Fruit fly (Drosophila melanogaster) whole organism, pupa: ENCODE results near the gene CG34163.

Source experiments
- CG10348 ChIP-seq: fragments of 200-800 bp; sonication (Bioruptor generic); IDR thresholded peaks from 2 replicates; pipeline ENCODE4 v1.3.6; 2022; ENCODE audit warnings: missing biosample characterization, missing genetic modification characterization
- CG12605 ChIP-seq: fragments of 200-800 bp; sonication (Bioruptor generic); IDR thresholded peaks from 2 replicates; pipeline ENCODE4 v1.3.6; 2022; ENCODE audit warnings: missing biosample characterization, missing genetic modification characterization
- CG13204 ChIP-seq: fragments of 200-800 bp; sonication (Bioruptor generic); optimal IDR thresholded peaks from 2 replicates; lab custom pipeline; 2018; ENCODE audit warnings: missing biosample characterization, mild to moderate bottlenecking, missing genetic modification characterization, moderate library complexity
- CG14655 ChIP-seq: fragments of 200-800 bp; sonication (Bioruptor generic); optimal IDR thresholded peaks from 3 replicates; lab custom pipeline; 2017; ENCODE audit warnings: mild to moderate bottlenecking, missing biosample characterization, missing genetic modification reagents, missing genetic modification characterization
- CG15710 ChIP-seq: fragments of 200-800 bp; sonication (Bioruptor generic); optimal IDR thresholded peaks from 2 replicates; lab custom pipeline; 2018; ENCODE audit warnings: missing biosample characterization, mild to moderate bottlenecking, missing genetic modification characterization, moderate library complexity
- CG17806 ChIP-seq: fragments of 200-800 bp; sonication (Bioruptor generic); optimal IDR thresholded peaks from 2 replicates; lab custom pipeline; 2018; ENCODE audit warnings: missing biosample characterization, mild to moderate bottlenecking, missing genetic modification characterization, moderate library complexity
- CG32121 ChIP-seq: fragments of 200-800 bp; sonication (Bioruptor generic); IDR thresholded peaks from 2 replicates; pipeline ENCODE4 v1.3.6; 2022; ENCODE audit warnings: missing biosample characterization, missing genetic modification characterization
- CG34367 ChIP-seq: fragments of 200-800 bp; sonication (Bioruptor generic); optimal IDR thresholded peaks from 2 replicates; lab custom pipeline; 2018; ENCODE audit warnings: missing biosample characterization, mild to moderate bottlenecking, missing genetic modification characterization
- CG4496 ChIP-seq: fragments of 200-800 bp; sonication (Bioruptor generic); IDR thresholded peaks from 3 replicates; pipeline ENCODE4 v1.3.6; 2022; ENCODE audit warnings: missing biosample characterization, missing genetic modification characterization
- CG8159 ChIP-seq: fragments of 200-800 bp; sonication (Bioruptor generic); optimal IDR thresholded peaks from 3 replicates; lab custom pipeline; 2018; ENCODE audit warnings: missing biosample characterization, mild to moderate bottlenecking, missing genetic modification characterization, moderate library complexity
- CG8301 ChIP-seq: fragments of 200-800 bp; sonication (Bioruptor generic); optimal IDR thresholded peaks from 2 replicates; lab custom pipeline; 2018; ENCODE audit warnings: missing biosample characterization, mild to moderate bottlenecking, missing genetic modification characterization
- CG9948 ChIP-seq: fragments of 200-800 bp; sonication (Bioruptor generic); optimal IDR thresholded peaks from 2 replicates; lab custom pipeline; 2018; ENCODE audit warnings: missing biosample characterization, mild to moderate bottlenecking, missing genetic modification characterization, moderate library complexity
- D1 ChIP-seq: fragments of 200-800 bp; sonication (Bioruptor generic); optimal IDR thresholded peaks from 2 replicates; lab custom pipeline; 2018; ENCODE audit warnings: missing biosample characterization, mild to moderate bottlenecking, missing genetic modification characterization, moderate library complexity
- EcR ChIP-seq: fragments of 200-800 bp; sonication (Bioruptor generic); optimal IDR thresholded peaks from 3 replicates; lab custom pipeline; 2019; ENCODE audit warnings: missing biosample characterization, missing genetic modification characterization, mild to moderate bottlenecking, moderate library complexity, missing genetic modification reagents
- Ets98B ChIP-seq: fragments of 200-800 bp; sonication (Bioruptor generic); IDR thresholded peaks from 2 replicates; pipeline ENCODE4 v1.3.6; 2022; ENCODE audit warnings: missing biosample characterization, missing genetic modification characterization
- Pif1A ChIP-seq: fragments of 200-800 bp; sonication (Bioruptor generic); optimal IDR thresholded peaks from 3 replicates; lab custom pipeline; 2016; ENCODE audit warnings: missing biosample characterization, missing genetic modification characterization
- Pif1B ChIP-seq: fragments of 200-800 bp; sonication (Bioruptor generic); optimal IDR thresholded peaks from 3 replicates; lab custom pipeline; 2016; ENCODE audit warnings: missing biosample characterization, missing genetic modification characterization
- Snoo ChIP-seq: fragments of 200-800 bp; sonication (Bioruptor generic); optimal IDR thresholded peaks from 3 replicates; lab custom pipeline; 2017; ENCODE audit warnings: missing biosample characterization, mild to moderate bottlenecking, missing genetic modification characterization, inconsistent platforms
- fd96Ca ChIP-seq: fragments of 200-800 bp; sonication (Bioruptor generic); IDR thresholded peaks from 3 replicates; pipeline ENCODE4 v1.3.6; 2022; ENCODE audit warnings: missing biosample characterization, missing genetic modification characterization
- gl ChIP-seq: fragments of 200-800 bp; sonication (Bioruptor generic); optimal IDR thresholded peaks from 2 replicates; lab custom pipeline; 2018; ENCODE audit warnings: missing biosample characterization, mild to moderate bottlenecking, missing genetic modification characterization
- rn ChIP-seq: fragments of 200-800 bp; sonication (Bioruptor generic); IDR thresholded peaks from 2 replicates; pipeline ENCODE4 v1.3.6; 2022; ENCODE audit warnings: missing biosample characterization, missing genetic modification characterization

Gene CG34163

DNA sequence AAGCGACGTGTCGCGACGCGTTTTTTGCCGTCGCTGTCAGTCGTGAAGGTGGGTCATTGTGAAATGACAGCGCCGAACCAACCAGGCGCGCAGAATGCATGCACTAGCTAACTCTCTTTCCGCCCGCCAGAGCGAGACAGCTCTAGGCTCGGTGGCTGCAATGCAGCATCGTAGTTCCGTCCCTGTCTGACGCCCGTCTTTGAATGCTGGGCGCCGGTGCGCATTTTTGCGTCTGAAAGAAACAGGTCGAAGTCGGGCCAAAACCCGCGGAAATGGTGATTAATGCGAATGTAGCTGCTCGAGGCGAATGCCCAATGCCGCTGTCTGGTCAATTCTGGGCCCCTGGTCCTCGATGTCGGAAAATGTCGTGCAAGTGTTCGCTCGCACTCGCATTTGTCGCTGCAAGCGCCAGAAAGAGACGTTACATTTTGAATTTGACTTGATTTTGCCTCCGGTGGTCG is 19.3 kb downstream of the CG34163 start:
- peak; percentile 97 for TF ChIP-seq CG13204 (GFP tag; lab: Kevin White, UChicago)
- no peak for TF ChIP-seq CG4496 (GFP tag; lab: Robert Waterston, UW)
- peak; percentile 67 for TF ChIP-seq Pif1B
- peak; percentile 36 for TF ChIP-seq CG8159 (tag; lab: Kevin White, UChicago)
- peak; percentile 68 for TF ChIP-seq Pif1A
- no peak for TF ChIP-seq CG12605 (GFP tag; lab: Robert Waterston, UW)
- no peak for TF ChIP-seq D1
- peak; percentile 17 for TF ChIP-seq CG9948 (tag; lab: Kevin White, UChicago)
- TF ChIP-seq Ets98B (GFP tag; lab: Robert Waterston, UW): no peak
- TF ChIP-seq CG17806 (tag; lab: Kevin White, UChicago): peak; percentile 27
- peak; percentile 84 for TF ChIP-seq Snoo
- TF ChIP-seq EcR (GFP tag; lab: Kevin White, UChicago): peak; percentile 98
- peak; percentile 53 for TF ChIP-seq CG15710
- TF ChIP-seq CG32121 (GFP tag; lab: Robert Waterston, UW): no peak
- TF ChIP-seq CG8301: peak; percentile 77
- no peak for TF ChIP-seq fd96Ca (GFP tag; lab: Robert Waterston, UW)
- no peak for TF ChIP-seq rn (GFP tag; lab: Robert Waterston, UW)
- peak; percentile 51 for TF ChIP-seq CG34367
- peak; percentile 70 for TF ChIP-seq CG14655 (GFP tag; lab: Kevin White, UChicago)
- TF ChIP-seq gl (tag; lab: Kevin White, UChicago): peak; percentile 74
- TF ChIP-seq CG10348 (GFP tag; lab: Robert Waterston, UW): no peak

DNA sequence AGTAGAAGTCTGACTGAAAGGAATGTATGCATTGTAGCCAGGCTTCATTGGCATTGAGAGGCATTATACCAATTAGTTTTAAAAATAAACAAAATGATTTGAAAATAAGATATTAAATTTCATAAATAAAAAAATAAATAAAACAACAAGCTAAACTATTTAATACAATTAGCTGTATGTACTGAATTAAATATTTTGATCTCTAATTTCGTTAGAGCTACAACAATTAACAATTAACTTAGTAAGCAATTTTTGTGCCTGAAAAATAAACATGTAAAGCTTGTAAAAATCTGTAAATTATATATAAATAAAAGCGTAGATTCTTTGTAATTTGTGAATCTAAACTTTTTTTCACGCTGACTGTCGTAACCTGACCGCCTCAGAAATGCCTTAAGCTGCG is 19.8 kb downstream of the CG34163 start, which contains the start of gene Rh5:
TSS of gene Rh5 (plus strand) at position 301 of the 400 bp plus-strand sequence.
- TF ChIP-seq Pif1A (no peak), CG17806 (tag; lab: Kevin White, UChicago) (no peak), CG13204 (GFP tag; lab: Kevin White, UChicago) (no peak), CG32121 (GFP tag; lab: Robert Waterston, UW) (no peak), rn (GFP tag; lab: Robert Waterston, UW) (no peak), D1 (no peak), EcR (GFP tag; lab: Kevin White, UChicago) (no peak), CG9948 (tag; lab: Kevin White, UChicago) (no peak), Snoo (no peak), Pif1B (no peak), gl (tag; lab: Kevin White, UChicago) (no peak), Ets98B (GFP tag; lab: Robert Waterston, UW) (no peak), CG8159 (tag; lab: Kevin White, UChicago) (no peak), CG14655 (GFP tag; lab: Kevin White, UChicago) (no peak)

DNA sequence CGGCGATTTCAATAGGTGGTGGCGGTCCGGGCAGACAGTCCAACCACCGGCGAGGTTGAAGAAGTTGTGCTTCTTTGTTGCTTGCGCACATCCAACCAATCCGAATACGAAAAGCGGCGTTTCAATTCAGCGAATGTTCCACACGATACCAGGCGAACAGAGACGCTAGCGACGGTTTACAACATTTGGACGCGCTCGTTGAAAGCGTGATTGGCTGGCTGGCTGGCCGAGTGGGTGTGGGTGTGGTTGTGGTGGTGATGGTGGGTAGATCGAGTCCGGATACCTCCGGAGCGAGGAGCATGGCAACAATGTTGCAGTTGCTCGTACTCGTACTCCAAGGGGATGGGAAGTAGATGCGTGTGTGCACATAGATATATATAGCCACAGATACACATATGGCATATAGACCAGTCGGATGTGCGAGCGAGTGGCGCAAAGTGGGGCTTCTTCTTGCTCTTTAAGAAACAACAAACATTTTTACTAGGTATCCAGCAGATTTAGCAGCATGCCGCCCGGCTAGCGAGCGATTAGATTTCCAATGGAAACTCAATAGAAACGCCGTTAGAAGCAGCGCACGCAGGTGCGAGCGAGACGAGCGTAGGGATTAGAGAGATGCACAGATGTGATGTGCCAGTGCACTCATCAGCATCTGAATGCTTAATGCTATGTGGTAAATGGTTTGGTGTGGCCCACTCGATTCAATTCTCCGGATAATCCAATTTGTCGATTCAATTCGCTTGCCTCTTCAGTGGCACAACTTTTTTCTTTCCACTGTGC is 22.2 kb downstream of the CG34163 start:
- TF ChIP-seq CG8159 (tag; lab: Kevin White, UChicago) (no peak), CG14655 (GFP tag; lab: Kevin White, UChicago) (peak; percentile 19), Pif1A (no peak), rn (GFP tag; lab: Robert Waterston, UW) (no peak), gl (tag; lab: Kevin White, UChicago) (peak; percentile 3), CG13204 (GFP tag; lab: Kevin White, UChicago) (peak; percentile 91), CG10348 (GFP tag; lab: Robert Waterston, UW) (no peak), Pif1B (peak; percentile 18), CG17806 (tag; lab: Kevin White, UChicago) (no peak), CG12605 (GFP tag; lab: Robert Waterston, UW) (no peak), CG4496 (GFP tag; lab: Robert Waterston, UW) (no peak), Snoo (peak; percentile 30), EcR (GFP tag; lab: Kevin White, UChicago) (peak; percentile 93)

DNA sequence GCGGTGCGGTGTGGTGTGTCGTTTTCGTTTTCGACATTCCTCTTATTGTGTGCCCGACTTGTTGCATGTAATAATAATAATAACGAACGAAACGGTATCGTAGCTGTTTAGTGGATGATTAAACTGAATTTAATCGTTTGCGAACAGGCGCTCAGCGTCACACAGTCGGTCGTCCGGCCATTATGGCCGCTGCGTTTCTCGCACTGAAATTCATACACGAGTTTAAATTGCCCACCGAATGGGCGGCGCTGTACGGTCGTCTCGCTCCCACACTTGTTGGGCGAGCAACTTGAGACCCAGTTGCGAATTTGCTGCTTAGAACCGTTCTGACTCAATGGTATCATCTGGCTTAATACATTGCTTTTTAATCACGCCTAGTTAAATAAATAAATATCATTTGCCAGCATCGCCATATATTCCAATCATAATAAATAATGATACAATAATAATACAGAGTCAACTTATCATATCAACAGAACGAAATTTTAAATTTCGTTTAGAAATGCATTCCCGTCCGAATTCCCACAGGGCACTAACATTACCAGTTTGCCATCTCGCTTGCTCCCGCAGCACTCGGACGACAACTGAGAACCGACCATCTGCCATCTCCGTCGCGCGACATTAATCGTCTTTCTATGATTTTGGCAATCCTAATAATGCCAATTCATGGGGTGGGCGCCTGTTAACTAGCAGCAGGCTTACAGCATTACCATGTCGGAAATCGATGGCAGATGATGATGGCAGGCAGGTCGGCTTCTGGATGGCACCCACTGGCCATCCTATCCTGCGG is 23.0 kb downstream of the CG34163 start:
- TF ChIP-seq CG17806 (tag; lab: Kevin White, UChicago): peak; percentile 90
- no peak for TF ChIP-seq D1
- peak; percentile 90 for TF ChIP-seq Pif1A
- peak; percentile 90 for TF ChIP-seq CG34367
- peak; percentile 96 for TF ChIP-seq CG8159 (tag; lab: Kevin White, UChicago)
- TF ChIP-seq CG32121 (GFP tag; lab: Robert Waterston, UW): no peak
- TF ChIP-seq CG13204 (GFP tag; lab: Kevin White, UChicago): peak; percentile 71
- peak; percentile 92 for TF ChIP-seq CG14655 (GFP tag; lab: Kevin White, UChicago)
- TF ChIP-seq EcR (GFP tag; lab: Kevin White, UChicago): no peak
- no peak for TF ChIP-seq CG10348 (GFP tag; lab: Robert Waterston, UW)
- TF ChIP-seq Snoo: peak; percentile 93
- TF ChIP-seq Pif1B: peak; percentile 81
- no peak for TF ChIP-seq rn (GFP tag; lab: Robert Waterston, UW)
- no peak for TF ChIP-seq CG4496 (GFP tag; lab: Robert Waterston, UW)
- TF ChIP-seq CG15710: peak; percentile 93
- TF ChIP-seq Ets98B (GFP tag; lab: Robert Waterston, UW): no peak
- peak; percentile 93 for TF ChIP-seq CG8301
- no peak for TF ChIP-seq fd96Ca (GFP tag; lab: Robert Waterston, UW)
- TF ChIP-seq CG12605 (GFP tag; lab: Robert Waterston, UW): no peak
- peak; percentile 92 for TF ChIP-seq CG9948 (tag; lab: Kevin White, UChicago)
- TF ChIP-seq gl (tag; lab: Kevin White, UChicago): peak; percentile 82
